Fruit fly (Drosophila melanogaster) whole organism, embryonic: Measurements from ENCODE around the gene Blos4.

Source experiments
- B-H2 ChIP-seq: fragments of 200-800 bp; sonication (Bioruptor generic); optimal IDR thresholded peaks from 2 replicates; lab custom pipeline; 2018; ENCODE audit warnings: missing biosample characterization, mild to moderate bottlenecking, missing genetic modification characterization
- CG10209 ChIP-seq: fragments of 200-800 bp; sonication (Bioruptor generic); optimal IDR thresholded peaks from 3 replicates; lab custom pipeline; 2017; ENCODE audit warnings: missing biosample characterization, mild to moderate bottlenecking, missing genetic modification characterization, missing genetic modification reagents
- CG10274 ChIP-seq: fragments of 200-800 bp; sonication (Bioruptor generic); optimal IDR thresholded peaks from 3 replicates; lab custom pipeline; 2017; ENCODE audit warnings: missing biosample characterization, mild to moderate bottlenecking, missing genetic modification characterization
- CG10979 ChIP-seq: fragments of 200-800 bp; sonication (Bioruptor generic); optimal IDR thresholded peaks from 2 replicates; lab custom pipeline; 2018; ENCODE audit warnings: missing biosample characterization, mild to moderate bottlenecking, missing genetic modification characterization, moderate library complexity
- CG11247 ChIP-seq: fragments of 200-800 bp; sonication (Bioruptor generic); IDR thresholded peaks from 2 replicates; pipeline ENCODE4 v1.3.6; 2022; ENCODE audit warnings: missing biosample characterization, missing genetic modification characterization
- CG12236 ChIP-seq: fragments of 200-800 bp; sonication (Bioruptor generic); optimal IDR thresholded peaks from 2 replicates; lab custom pipeline; 2016; ENCODE audit warnings: missing biosample characterization, missing genetic modification characterization
- CG12659 ChIP-seq: fragments of 200-800 bp; sonication (Bioruptor generic); optimal IDR thresholded peaks from 3 replicates; lab custom pipeline; 2017; ENCODE audit warnings: mild to moderate bottlenecking, missing biosample characterization, missing genetic modification reagents, missing genetic modification characterization
- CG13296 ChIP-seq: fragments of 200-800 bp; sonication (Bioruptor generic); optimal IDR thresholded peaks from 3 replicates; lab custom pipeline; 2018; ENCODE audit warnings: missing biosample characterization, mild to moderate bottlenecking, missing genetic modification characterization
- CG16779 ChIP-seq: fragments of 200-800 bp; sonication (Bioruptor generic); IDR thresholded peaks from 2 replicates; pipeline ENCODE4 v1.3.6; 2022; ENCODE audit warnings: missing biosample characterization, missing genetic modification characterization
- CG17829 ChIP-seq: fragments of 200-800 bp; optimal IDR thresholded peaks from 2 replicates; lab custom pipeline; 2019; ENCODE audit warnings: missing biosample characterization, mild to moderate bottlenecking, missing genetic modification characterization, moderate library complexity
- CG18599 ChIP-seq: fragments of 200-800 bp; sonication (Bioruptor generic); optimal IDR thresholded peaks from 3 replicates; lab custom pipeline; 2017; ENCODE audit warnings: missing biosample characterization, missing genetic modification characterization, mild to moderate bottlenecking, moderate library complexity, missing genetic modification reagents
- CG31388 ChIP-seq: fragments of 200-800 bp; sonication (Bioruptor generic); optimal IDR thresholded peaks from 2 replicates; lab custom pipeline; 2016; ENCODE audit warnings: missing biosample characterization, missing genetic modification characterization
- CG4617 ChIP-seq: fragments of 200-800 bp; sonication (Bioruptor generic); optimal IDR thresholded peaks from 3 replicates; lab custom pipeline; 2016; ENCODE audit warnings: missing biosample characterization, missing genetic modification characterization, borderline replicate concordance
- CG4730 ChIP-seq: fragments of 200-800 bp; sonication (Bioruptor generic); IDR thresholded peaks from 2 replicates; pipeline ENCODE4 v1.3.6; 2022; ENCODE audit warnings: missing biosample characterization, missing genetic modification characterization
- CG8924 ChIP-seq: fragments of 200-800 bp; optimal IDR thresholded peaks from 3 replicates; lab custom pipeline; 2019; ENCODE audit warnings: missing biosample characterization, mild to moderate bottlenecking, missing genetic modification characterization, moderate library complexity
- CG9817 ChIP-seq: fragments of 200-800 bp; sonication (Bioruptor generic); optimal IDR thresholded peaks from 2 replicates; lab custom pipeline; 2018; ENCODE audit warnings: missing biosample characterization, mild to moderate bottlenecking, missing genetic modification characterization, moderate library complexity
- HLH4C ChIP-seq: fragments of 200-800 bp; sonication (Bioruptor generic); IDR thresholded peaks from 3 replicates; pipeline ENCODE4 v1.3.6; 2022; ENCODE audit warnings: missing biosample characterization, missing genetic modification characterization; ENCODE audit not compliant: partially characterized antibody
- Hand ChIP-seq: fragments of 200-800 bp; sonication (Bioruptor generic); optimal IDR thresholded peaks from 2 replicates; lab custom pipeline; 2017; ENCODE audit warnings: mild to moderate bottlenecking, missing biosample characterization, missing genetic modification reagents, missing genetic modification characterization
- Hr3 ChIP-seq: fragments of 200-800 bp; sonication (Bioruptor generic); optimal IDR thresholded peaks from 3 replicates; lab custom pipeline; 2016; ENCODE audit warnings: missing biosample characterization, missing genetic modification characterization
- Jarid2 ChIP-seq: fragments of 200-800 bp; sonication (Bioruptor generic); optimal IDR thresholded peaks from 3 replicates; lab custom pipeline; 2017; ENCODE audit warnings: mild to moderate bottlenecking, missing biosample characterization, missing genetic modification reagents, missing genetic modification characterization
- Mad ChIP-seq: fragments of 200-800 bp; sonication (Bioruptor generic); optimal IDR thresholded peaks from 2 replicates; lab custom pipeline; 2016; ENCODE audit warnings: missing biosample characterization, missing genetic modification characterization
- NC2α ChIP-seq: fragments of 200-800 bp; sonication (Bioruptor generic); optimal IDR thresholded peaks from 2 replicates; lab custom pipeline; 2016; ENCODE audit warnings: missing biosample characterization, missing genetic modification characterization
- Nf-YC ChIP-seq: fragments of 200-800 bp; optimal IDR thresholded peaks from 3 replicates; lab custom pipeline; 2019; ENCODE audit warnings: missing biosample characterization, mild to moderate bottlenecking, missing genetic modification characterization, moderate library complexity
- Poxn ChIP-seq: fragments of 200-800 bp; sonication (Bioruptor generic); IDR thresholded peaks from 2 replicates; pipeline ENCODE4 v1.3.6; 2022; ENCODE audit warnings: missing biosample characterization, missing genetic modification characterization
- Ravus ChIP-seq: fragments of 200-800 bp; sonication (Bioruptor generic); IDR thresholded peaks from 2 replicates; pipeline ENCODE4 v1.3.6; 2022; ENCODE audit warnings: missing biosample characterization, missing genetic modification characterization
- Scr ChIP-seq: fragments of 200-800 bp; sonication (Bioruptor generic); IDR thresholded peaks from 2 replicates; pipeline ENCODE4 v1.3.6; 2022; ENCODE audit warnings: missing biosample characterization, missing genetic modification characterization; ENCODE audit not compliant: partially characterized antibody
- Taf1 ChIP-seq: fragments of 200-800 bp; sonication (Bioruptor generic); IDR thresholded peaks from 2 replicates; pipeline ENCODE4 v1.3.6; 2022; ENCODE audit warnings: missing biosample characterization, missing genetic modification characterization
- ara ChIP-seq: fragments of 200-800 bp; sonication (Bioruptor generic); IDR thresholded peaks from 2 replicates; pipeline ENCODE4 v1.3.6; 2022; ENCODE audit warnings: missing biosample characterization, missing genetic modification characterization
- az2 ChIP-seq: fragments of 200-800 bp; sonication (Bioruptor generic); optimal IDR thresholded peaks from 3 replicates; lab custom pipeline; 2016; ENCODE audit warnings: missing biosample characterization, missing genetic modification characterization
- bbx ChIP-seq: fragments of 200-800 bp; sonication (Bioruptor generic); IDR thresholded peaks from 2 replicates; pipeline ENCODE4 v1.3.6; 2022; ENCODE audit warnings: missing biosample characterization, missing genetic modification characterization; ENCODE audit not compliant: partially characterized antibody
- br ChIP-seq: fragments of >200 bp; optimal IDR thresholded peaks from 2 replicates; lab custom pipeline; 2017
- cas ChIP-seq: fragments of 200-800 bp; sonication (Bioruptor generic); IDR thresholded peaks from 2 replicates; pipeline ENCODE4 v1.3.6; 2022; ENCODE audit warnings: missing biosample characterization, missing genetic modification characterization
- disco-r ChIP-seq: fragments of 200-800 bp; sonication (Bioruptor generic); optimal IDR thresholded peaks from 2 replicates; lab custom pipeline; 2016; ENCODE audit warnings: missing biosample characterization, missing genetic modification characterization
- dmrt11E ChIP-seq: fragments of 200-800 bp; sonication (Bioruptor generic); optimal IDR thresholded peaks from 3 replicates; lab custom pipeline; 2018; ENCODE audit warnings: missing biosample characterization, mild to moderate bottlenecking, missing genetic modification characterization, moderate library complexity
- dysf ChIP-seq: fragments of 200-800 bp; sonication (Bioruptor generic); IDR thresholded peaks from 3 replicates; pipeline ENCODE4 v1.3.6; 2022; ENCODE audit warnings: missing biosample characterization, missing genetic modification characterization
- her ChIP-seq: fragments of 200-800 bp; sonication (Bioruptor generic); optimal IDR thresholded peaks from 2 replicates; lab custom pipeline; 2016; ENCODE audit warnings: missing biosample characterization, missing genetic modification characterization
- kah ChIP-seq: fragments of 200-800 bp; sonication (Bioruptor generic); optimal IDR thresholded peaks from 2 replicates; lab custom pipeline; 2018; ENCODE audit warnings: missing biosample characterization, mild to moderate bottlenecking, missing genetic modification characterization
- lmd ChIP-seq: fragments of 200-800 bp; sonication (Bioruptor generic); IDR thresholded peaks from 2 replicates; pipeline ENCODE4 v1.3.6; 2022; ENCODE audit warnings: missing biosample characterization, missing genetic modification characterization
- luna ChIP-seq: fragments of 200-800 bp; sonication (Bioruptor generic); optimal IDR thresholded peaks from 2 replicates; lab custom pipeline; 2016; ENCODE audit warnings: missing biosample characterization, missing genetic modification characterization
- mld ChIP-seq: fragments of 200-800 bp; sonication (Bioruptor generic); IDR thresholded peaks from 3 replicates; pipeline ENCODE4 v1.3.6; 2022; ENCODE audit warnings: missing biosample characterization, missing genetic modification characterization; ENCODE audit not compliant: partially characterized antibody
- otp ChIP-seq: fragments of 200-800 bp; sonication (Bioruptor generic); IDR thresholded peaks from 3 replicates; pipeline ENCODE4, ENCODE4 v1.3.6; 2022; ENCODE audit warnings: missing biosample characterization, missing genetic modification characterization
- pb ChIP-seq: fragments of 200-800 bp; sonication (Bioruptor generic); optimal IDR thresholded peaks from 3 replicates; lab custom pipeline; 2016; ENCODE audit warnings: missing biosample characterization, missing genetic modification characterization
- pita ChIP-seq: fragments of 200-800 bp; sonication (Bioruptor generic); optimal IDR thresholded peaks from 2 replicates; lab custom pipeline; 2017; ENCODE audit warnings: missing biosample characterization, mild to moderate bottlenecking, missing genetic modification characterization
- shn ChIP-seq: fragments of 200-800 bp; sonication (Bioruptor generic); optimal IDR thresholded peaks from 3 replicates; lab custom pipeline; 2016; ENCODE audit warnings: missing biosample characterization, missing genetic modification characterization
- sqz ChIP-seq: fragments of 200-800 bp; sonication (Bioruptor generic); optimal IDR thresholded peaks from 3 replicates; lab custom pipeline; 2018; ENCODE audit warnings: missing biosample characterization, mild to moderate bottlenecking, missing genetic modification characterization
- tll ChIP-seq, 2 experiments: fragments of 200-800 bp in 1 of 2; fragments of >200 bp in 1 of 2; sonication (Bioruptor generic) in 1 of 2; optimal IDR thresholded peaks; 2 replicates each; lab custom pipeline; 2017 to 2019; ENCODE audit warnings: missing biosample characterization in 2 of 2, missing genetic modification characterization in 2 of 2, mild to moderate bottlenecking in 1 of 2, moderate library complexity in 1 of 2
- tx ChIP-seq: fragments of 200-800 bp; sonication (Bioruptor generic); optimal IDR thresholded peaks from 2 replicates; lab custom pipeline; 2016; ENCODE audit warnings: missing biosample characterization, missing genetic modification characterization
- vnd ChIP-seq: fragments of 200-800 bp; sonication (Bioruptor generic); IDR thresholded peaks from 3 replicates; pipeline ENCODE4 v1.3.6; 2022; ENCODE audit warnings: missing biosample characterization, missing genetic modification characterization; ENCODE audit not compliant: partially characterized antibody
- wor ChIP-seq: fragments of 200-800 bp; sonication (Bioruptor generic); IDR thresholded peaks from 2 replicates; pipeline ENCODE4 v1.3.6; 2022; ENCODE audit warnings: missing biosample characterization, missing genetic modification characterization

The Blos4 gene

DNA sequence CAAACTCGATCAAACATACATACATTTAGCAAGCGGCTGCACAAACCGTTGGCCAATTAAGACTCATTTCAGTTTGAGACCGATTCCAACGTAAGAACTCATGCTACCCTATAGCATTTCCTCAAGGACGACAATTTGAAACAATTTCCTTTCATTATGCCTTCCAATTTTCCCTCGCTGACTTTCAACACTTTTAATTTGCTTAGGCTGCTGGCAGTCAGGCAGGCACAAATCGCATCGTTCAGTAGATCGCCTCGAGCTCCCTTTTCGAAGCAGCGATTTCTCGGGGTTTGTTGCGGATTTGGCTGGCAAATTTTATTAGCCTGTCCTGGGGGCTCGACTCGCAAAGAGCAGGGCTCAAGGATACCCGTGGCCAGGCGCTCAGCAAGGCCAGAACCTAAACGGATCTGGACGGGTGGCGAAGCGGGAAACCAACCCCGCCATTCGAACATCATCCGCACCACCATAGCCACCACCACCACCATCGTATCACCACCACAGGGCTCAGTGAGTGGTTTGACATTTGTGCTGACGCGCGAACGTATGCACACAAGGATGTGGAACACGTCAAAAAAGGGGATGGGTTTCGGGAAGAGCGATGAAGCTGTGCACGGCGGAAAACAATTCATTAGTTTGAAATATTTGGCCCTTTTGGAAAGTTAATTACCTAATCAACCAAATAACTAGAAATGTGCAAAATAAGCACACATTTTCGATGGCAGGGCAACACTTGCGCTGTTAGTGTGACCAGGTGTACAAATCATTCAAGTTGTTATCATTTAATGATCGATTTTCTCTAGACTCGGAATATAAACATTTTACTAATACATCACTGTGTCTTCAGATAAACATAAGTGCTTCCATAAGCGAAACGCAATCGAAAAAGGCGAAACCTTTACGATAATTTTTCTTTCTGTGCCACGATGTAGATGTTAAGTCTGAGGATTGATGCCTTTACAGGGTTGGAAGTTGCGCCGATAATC, 34.0 kb upstream of the Blos4 start (continued):
- no peak for TF ChIP-seq luna
- TF ChIP-seq CG13296 (GFP tag; lab: Kevin White, UChicago), result no peak
- TF ChIP-seq Hr3 (GFP tag; lab: Kevin White, UChicago), result peak; percentile 37
- no peak for TF ChIP-seq tx (GFP tag; lab: Kevin White, UChicago)
- no peak for TF ChIP-seq CG4730 (GFP tag; lab: Robert Waterston, UW)
- no peak for TF ChIP-seq CG11247
- 0 out of 3 replicates have a peak, but pooled peaks have one; percentile 24 for TF ChIP-seq dysf (GFP tag; lab: Robert Waterston, UW)
- TF ChIP-seq dmrt11E, result peak; percentile 81
- peak; percentile 35 for TF ChIP-seq CG12659 (GFP tag; lab: Kevin White, UChicago)
- no peak for TF ChIP-seq Poxn
- no peak for TF ChIP-seq disco-r (GFP tag; lab: Kevin White, UChicago)
- no peak for TF ChIP-seq Taf1 (GFP tag; lab: Robert Waterston, UW)
- TF ChIP-seq otp, result no peak
- TF ChIP-seq az2 (GFP tag; lab: Kevin White, UChicago), result peak; percentile 2
- peak; percentile 56 for TF ChIP-seq shn (GFP tag; lab: Kevin White, UChicago)
- TF ChIP-seq br (lab: Kevin White, UChicago), result no peak
- no peak for TF ChIP-seq Ravus (GFP tag; lab: Robert Waterston, UW)
- TF ChIP-seq CG12236 (GFP tag; lab: Kevin White, UChicago), result peak; percentile 1
- no peak for TF ChIP-seq pita (GFP tag; lab: Kevin White, UChicago)
- peak; percentile 35 for TF ChIP-seq NC2α (GFP tag; lab: Kevin White, UChicago)
- no peak for TF ChIP-seq Nf-YC (tag; lab: Kevin White, UChicago)
- no peak for TF ChIP-seq wor (GFP tag; lab: Robert Waterston, UW)
- TF ChIP-seq CG31388, result no peak
- TF ChIP-seq sqz (GFP tag; lab: Kevin White, UChicago), result no peak
- peak; percentile 39 for TF ChIP-seq CG10209 (GFP tag; lab: Kevin White, UChicago)
- no peak for TF ChIP-seq CG16779
- TF ChIP-seq tll (GFP tag; optimal IDR thresholded peaks at IDR 0.05; lab: Kevin White, UChicago), result no peak
- no peak for TF ChIP-seq mld (GFP tag; lab: Robert Waterston, UW)
- no peak for TF ChIP-seq Mad (GFP tag; lab: Kevin White, UChicago)
- no peak for TF ChIP-seq HLH4C (GFP tag; lab: Robert Waterston, UW)
- no peak for TF ChIP-seq B-H2
- TF ChIP-seq CG9817 (tag; lab: Kevin White, UChicago), result no peak
- peak; percentile 32; the same call in 1 of the 2 replicates for TF ChIP-seq ara (GFP tag; lab: Robert Waterston, UW)
- TF ChIP-seq CG10274 (GFP tag; lab: Kevin White, UChicago), result no peak
- TF ChIP-seq CG8924 (tag; lab: Kevin White, UChicago), result peak; percentile 49
- no peak for TF ChIP-seq cas
- TF ChIP-seq pb (GFP tag; lab: Kevin White, UChicago), result peak; percentile 24
- no peak for TF ChIP-seq kah (GFP tag; lab: Kevin White, UChicago)
- TF ChIP-seq bbx (GFP tag; lab: Robert Waterston, UW), result no peak
- no peak for TF ChIP-seq vnd
- peak; percentile 80 for TF ChIP-seq CG10979
- no peak for TF ChIP-seq CG4617 (GFP tag; lab: Kevin White, UChicago)
- peak; percentile 53 for TF ChIP-seq CG17829 (tag; lab: Kevin White, UChicago)
- no peak for TF ChIP-seq Jarid2
- TF ChIP-seq lmd (GFP tag; lab: Robert Waterston, UW), result no peak; the same call in none of the 2 replicates
- TF ChIP-seq Scr (GFP tag; lab: Robert Waterston, UW), result no peak
- no peak for TF ChIP-seq Hand (GFP tag; lab: Kevin White, UChicago)
- TF ChIP-seq her (GFP tag; lab: Kevin White, UChicago), result no peak
- no peak for TF ChIP-seq CG18599 (GFP tag; lab: Kevin White, UChicago)
